Worm (Caenorhabditis elegans) whole organism, L4 larva: ENCODE results near the gene R07H5.16.

ENCODE experiments used
- aly-2 ChIP-seq: sonication (generic microtip); optimal IDR thresholded peaks from 2 replicates; lab custom pipeline; 2018; ENCODE audit warnings: missing biosample characterization, missing genetic modification characterization
- lin-15B ChIP-seq: fragments of 150-350 bp; sonication (generic microtip); optimal IDR thresholded peaks from 3 replicates; lab custom pipeline; 2014; ENCODE audit warnings: missing biosample characterization, missing genetic modification characterization
- nhr-237 ChIP-seq: sonication (generic microtip); optimal IDR thresholded peaks from 2 replicates; lab custom pipeline; 2017; ENCODE audit warnings: missing biosample characterization, missing genetic modification characterization

DNA sequence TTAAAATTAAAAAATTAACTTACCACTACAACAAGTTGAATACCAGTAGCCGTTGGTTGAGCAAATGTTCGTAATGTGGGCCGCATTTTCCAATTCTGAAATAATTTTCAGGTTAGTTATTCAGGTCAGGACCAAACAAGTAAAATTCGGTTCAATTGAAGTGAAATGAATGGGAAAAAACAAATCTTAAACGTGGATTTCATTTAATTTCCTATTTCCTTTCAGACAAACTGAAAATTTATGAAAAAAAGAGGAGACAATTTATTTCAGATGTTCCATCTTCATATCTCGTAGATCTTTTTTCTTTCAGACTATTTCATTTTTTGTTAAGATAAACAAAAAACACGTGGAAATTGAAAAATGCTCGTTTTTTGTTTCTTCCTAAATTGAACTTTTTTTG lies 42.2 kb downstream of the R07H5.16 start, which contains the start of gene C05C12.6:
- TF ChIP-seq lin-15B (tag; lab: Kevin White, UChicago) (no peak), aly-2 (tag; lab: Kevin White, UChicago) (no peak), nhr-237 (tag; lab: Kevin White, UChicago) (no peak)
